Worm (Caenorhabditis elegans) whole organism, L2 larva: ENCODE results near the gene F10G7.9.

ENCODE experiments used
- ZK546.5 ChIP-seq: sonication (generic microtip); optimal IDR thresholded peaks from 2 replicates; lab custom pipeline; 2017; ENCODE audit warnings: missing biosample characterization, missing genetic modification characterization
- aly-2 ChIP-seq: fragments of 150-350 bp; optimal IDR thresholded peaks from 2 replicates; lab custom pipeline; 2014; ENCODE audit warnings: missing biosample characterization, missing genetic modification characterization
- ceh-16 ChIP-seq: fragments of 150-350 bp; optimal IDR thresholded peaks from 2 replicates; lab custom pipeline; 2014; ENCODE audit warnings: missing biosample characterization, missing genetic modification characterization
- fos-1 ChIP-seq: fragments of 150-350 bp; optimal IDR thresholded peaks from 2 replicates; lab custom pipeline; 2014; ENCODE audit warnings: missing biosample characterization, missing genetic modification characterization
- gmeb-1 ChIP-seq: fragments of 150-350 bp; optimal IDR thresholded peaks from 2 replicates; lab custom pipeline; 2014; ENCODE audit warnings: missing biosample characterization, missing genetic modification characterization
- nhr-23 ChIP-seq: fragments of 150-350 bp; optimal IDR thresholded peaks from 2 replicates; lab custom pipeline; 2014; ENCODE audit warnings: missing biosample characterization, missing genetic modification reagents, missing genetic modification characterization
- skn-1 ChIP-seq: sonication (generic microtip); optimal IDR thresholded peaks from 2 replicates; lab custom pipeline; 2017; ENCODE audit warnings: missing biosample characterization, missing genetic modification characterization
- sma-9 ChIP-seq, 2 experiments: fragments of 150-350 bp in 1 of 2; sonication (generic microtip) in 1 of 2; optimal IDR thresholded peaks; 2 replicates each; lab custom pipeline; 2014 to 2016; ENCODE audit warnings: missing genetic modification characterization in 2 of 2, mild to moderate bottlenecking in 1 of 2, missing biosample characterization in 1 of 2, missing compliant biosample characterization in 1 of 2, missing genetic modification reagents in 1 of 2, moderate library complexity in 1 of 2
- ztf-11 ChIP-seq: sonication (generic microtip); optimal IDR thresholded peaks from 2 replicates; lab custom pipeline; 2017; ENCODE audit warnings: missing biosample characterization, missing genetic modification characterization
- ztf-4 ChIP-seq: fragments of 150-350 bp; optimal IDR thresholded peaks from 2 replicates; lab custom pipeline; 2014; ENCODE audit warnings: missing biosample characterization, missing genetic modification characterization

DNA sequence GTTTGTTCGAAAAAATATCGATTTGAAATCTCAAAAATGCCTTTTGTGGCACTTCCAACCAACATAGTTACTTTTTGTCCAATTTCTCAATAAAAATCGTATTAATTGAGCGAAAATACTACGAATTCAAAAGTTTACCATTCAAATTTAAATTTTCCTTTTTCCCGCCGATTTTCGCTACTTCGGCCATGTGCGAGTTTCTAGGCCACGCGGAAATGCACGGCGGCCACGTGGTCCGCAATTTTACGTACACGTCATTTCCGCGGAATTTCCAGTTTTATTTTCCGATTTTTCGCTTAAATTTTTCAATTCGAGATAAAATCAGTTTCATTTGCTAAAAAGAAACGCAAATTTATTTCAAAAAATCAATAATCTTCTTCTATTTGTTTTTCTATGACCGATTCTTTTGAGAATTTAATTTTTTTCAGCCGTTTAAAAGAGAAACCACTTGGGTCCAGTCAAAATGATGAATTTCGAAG lies 33.7 kb upstream of the F10G7.9 start, which contains the start of gene eas-1:
- TF ChIP-seq gmeb-1 (tag; lab: Kevin White, UChicago) (peak; percentile 95), nhr-23 (tag; lab: Kevin White, UChicago) (no peak), ZK546.5 (peak; percentile 27), skn-1 (tag; lab: Kevin White, UChicago) (peak; percentile 32), ceh-16 (tag; lab: Kevin White, UChicago) (no peak), sma-9 (GFP tag; optimal IDR thresholded peaks at IDR 0.05; lab: Kevin White, UChicago) (peak; percentile 87), sma-9 (tag; optimal IDR thresholded peaks at IDR 0.05; lab: Kevin White, UChicago) (no peak), ztf-4 (no peak), fos-1 (tag; lab: Kevin White, UChicago) (peak; percentile 40), ztf-11 (tag; lab: Kevin White, UChicago) (no peak), aly-2 (tag; lab: Kevin White, UChicago) (no peak)
